Fruit fly (Drosophila melanogaster) whole organism: Measurements from ENCODE around the gene CG43367.

ENCODE experiments used
- CG8478 ChIP-seq: fragments of >200 bp; optimal IDR thresholded peaks from 2 replicates; lab custom pipeline; 2018; ENCODE audit warnings: inconsistent platforms
- Dll ChIP-seq: fragments of >200 bp; optimal IDR thresholded peaks from 2 replicates; lab custom pipeline; 2017
- EcR ChIP-seq, 2 experiments: fragments of >200 bp; optimal IDR thresholded peaks; 2 replicates each; lab custom pipeline; 2017; ENCODE audit warnings: missing biosample characterization in 2 of 2, missing genetic modification characterization in 2 of 2, missing genetic modification reagents in 2 of 2
- pan ChIP-seq: fragments of >200 bp; optimal IDR thresholded peaks from 2 replicates; lab custom pipeline; 2017
- psq ChIP-seq: fragments of >200 bp; optimal IDR thresholded peaks from 2 replicates; lab custom pipeline; 2017
- usp ChIP-seq: fragments of >200 bp; optimal IDR thresholded peaks from 2 replicates; lab custom pipeline; 2017; ENCODE audit warnings: missing biosample characterization, missing genetic modification characterization, mixed read lengths

CG43367 gene

DNA sequence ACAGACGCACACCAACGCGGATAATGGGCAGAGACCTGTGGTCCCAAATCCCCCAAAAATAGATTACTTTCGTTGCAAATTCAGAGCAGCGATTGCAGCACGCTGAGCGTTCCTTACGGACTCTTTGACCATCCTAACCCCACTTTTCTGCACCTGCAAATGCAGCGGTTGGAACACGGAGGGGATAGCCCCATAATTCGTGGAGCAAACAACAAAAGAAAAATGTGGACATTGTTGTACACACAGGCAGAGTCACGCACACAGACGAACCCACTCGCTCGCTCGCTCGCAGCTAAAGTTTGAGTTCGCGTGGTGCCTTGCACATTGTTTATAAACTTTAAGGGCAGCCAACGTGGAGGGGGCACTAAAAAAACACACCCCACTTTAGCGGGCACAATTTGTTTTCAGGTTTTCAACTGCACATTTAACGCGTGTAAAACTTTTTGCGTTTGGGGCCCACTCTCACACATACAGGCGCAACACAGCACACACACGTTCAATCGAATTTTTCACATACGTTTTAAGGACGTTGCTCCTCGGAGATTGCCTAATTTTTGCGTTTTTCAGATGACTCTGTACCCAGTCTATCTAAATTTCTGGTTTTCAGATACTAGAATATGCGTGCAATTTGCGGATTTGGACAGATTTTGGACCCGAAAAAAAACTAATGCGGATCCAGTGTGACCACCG is 60.0 kb downstream of the CG43367 start:
- TF ChIP-seq EcR (GFP tag; optimal IDR thresholded peaks at IDR 0.05; lab: Kevin White, UChicago): no peak
- no peak for TF ChIP-seq psq
- no peak for TF ChIP-seq CG8478 (lab: Kevin White, UChicago)
- TF ChIP-seq usp (GFP tag; lab: Kevin White, UChicago): no peak
- TF ChIP-seq Dll (lab: Kevin White, UChicago): no peak
- TF ChIP-seq pan: no peak

DNA sequence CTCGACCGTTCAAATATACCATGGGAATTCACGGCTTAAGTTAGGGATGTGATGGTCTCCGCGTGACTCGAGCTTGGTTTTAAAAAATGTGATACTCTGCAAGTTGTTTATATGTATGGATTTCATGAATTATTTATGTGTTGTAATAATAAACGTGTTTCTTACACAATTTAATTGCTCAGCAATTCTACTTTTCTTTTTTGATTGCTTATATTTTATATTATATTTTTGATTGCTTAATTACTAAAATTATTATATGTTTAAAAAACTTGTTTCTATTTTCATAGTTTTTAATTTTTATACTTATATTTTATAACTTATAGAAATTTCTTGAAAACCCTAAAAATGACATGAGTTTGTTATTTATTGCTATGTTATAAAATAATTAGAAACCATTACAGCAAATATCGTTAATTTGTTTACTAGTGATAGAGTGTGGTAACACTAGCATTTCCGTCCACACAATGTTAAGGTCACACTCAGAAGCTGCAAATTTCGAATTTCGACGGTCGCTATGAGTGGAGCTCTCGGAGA is 60.6 kb downstream of the CG43367 start, which contains the start of the genes ago and CG1265:
Gene ago (minus strand): TSS at position 6 of the 534 bp plus-strand sequence.
Gene CG1265 (plus strand): TSS at position 476 of the 534 bp plus-strand sequence.
- no peak for TF ChIP-seq psq
- TF ChIP-seq pan: no peak
- no peak for TF ChIP-seq usp (GFP tag; lab: Kevin White, UChicago)
- no peak for TF ChIP-seq CG8478 (lab: Kevin White, UChicago)
- no peak for TF ChIP-seq Dll (lab: Kevin White, UChicago)

DNA sequence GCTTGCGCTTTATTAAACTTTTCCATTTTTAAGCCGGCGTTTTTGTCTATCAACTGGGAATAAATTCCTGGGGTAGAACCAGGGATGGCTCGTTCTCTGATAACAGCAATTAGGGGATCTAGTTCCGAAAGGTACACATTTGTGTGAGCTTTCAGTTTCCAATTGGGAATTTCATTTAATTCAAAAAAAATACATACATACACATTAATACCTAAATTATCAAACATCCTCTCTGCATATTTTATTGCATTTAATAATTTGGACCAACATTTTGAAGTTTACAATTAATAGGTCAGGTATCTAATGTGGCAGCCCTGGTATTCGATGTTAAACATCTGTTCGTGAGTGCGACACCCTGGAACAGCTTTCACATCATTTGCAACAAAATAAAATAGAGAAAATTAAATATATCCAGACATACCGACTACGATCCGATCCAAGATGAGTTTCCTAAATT is 65.3 kb downstream of the CG43367 start, which contains the start of the genes CG15011 and CG1309:
Gene CG15011 (minus strand): TSS at position 51 of the 457 bp plus-strand sequence.
Gene CG1309 (plus strand): TSS at position 329 of the 457 bp plus-strand sequence.
- no peak for TF ChIP-seq EcR (GFP tag; optimal IDR thresholded peaks at IDR 0.05; lab: Kevin White, UChicago)
- TF ChIP-seq pan: no peak
- no peak for TF ChIP-seq usp (GFP tag; lab: Kevin White, UChicago)
- no peak for TF ChIP-seq CG8478 (lab: Kevin White, UChicago)
- no peak for TF ChIP-seq psq
- no peak for TF ChIP-seq Dll (lab: Kevin White, UChicago)

DNA sequence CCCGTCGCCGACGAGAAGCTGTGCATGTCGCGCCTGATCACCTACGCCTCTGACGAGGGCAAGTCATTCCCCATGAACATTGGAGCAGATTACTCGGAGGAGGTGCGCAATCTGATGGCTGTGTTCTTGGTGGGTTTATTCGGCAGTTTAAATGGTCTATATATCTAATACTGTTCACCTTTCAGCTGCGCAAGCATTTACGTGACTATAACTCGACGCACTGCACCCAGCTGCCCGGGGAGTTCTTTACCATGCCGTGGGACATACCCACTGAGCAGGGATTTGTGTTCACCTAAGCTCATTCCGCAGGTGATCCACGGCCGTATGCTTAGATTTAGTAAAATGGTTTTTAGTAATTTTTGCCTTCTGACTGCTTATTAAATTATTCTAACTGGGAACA is 67.4 kb downstream of the CG43367 start:
- TF ChIP-seq pan (no peak), Dll (lab: Kevin White, UChicago) (no peak), CG8478 (lab: Kevin White, UChicago) (no peak)

DNA sequence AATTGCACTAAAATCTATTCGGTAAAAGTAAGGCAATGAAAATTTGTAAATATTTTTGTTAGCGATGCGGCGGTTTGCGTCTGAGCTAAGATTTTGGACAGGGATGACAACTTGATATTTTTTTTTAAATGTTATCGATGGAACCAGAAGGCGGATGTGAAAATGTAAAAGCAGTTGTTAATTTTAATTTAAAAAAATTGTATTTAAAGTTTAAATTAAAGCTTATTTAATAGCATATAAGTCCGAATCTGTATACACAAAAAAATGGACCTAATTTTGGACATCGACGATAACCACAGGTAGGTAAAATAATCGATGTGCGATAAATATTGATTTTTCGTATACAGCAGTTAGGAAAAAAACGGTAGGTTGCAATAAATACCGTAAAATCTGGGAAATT is 68.6 kb downstream of the CG43367 start, which contains the start of the genes CG11586 and VhaM9.7-a:
Gene CG11586 (minus strand): TSS at position 87 of the 400 bp plus-strand sequence.
Gene VhaM9.7-a (plus strand): TSS at position 322 of the 400 bp plus-strand sequence.
- TF ChIP-seq pan: no peak
- no peak for TF ChIP-seq EcR (GFP tag; optimal IDR thresholded peaks at IDR 0.05; lab: Kevin White, UChicago)
- no peak for TF ChIP-seq usp (GFP tag; lab: Kevin White, UChicago)
- no peak for TF ChIP-seq psq
- no peak for TF ChIP-seq CG8478 (lab: Kevin White, UChicago)
- TF ChIP-seq Dll (lab: Kevin White, UChicago): no peak

DNA sequence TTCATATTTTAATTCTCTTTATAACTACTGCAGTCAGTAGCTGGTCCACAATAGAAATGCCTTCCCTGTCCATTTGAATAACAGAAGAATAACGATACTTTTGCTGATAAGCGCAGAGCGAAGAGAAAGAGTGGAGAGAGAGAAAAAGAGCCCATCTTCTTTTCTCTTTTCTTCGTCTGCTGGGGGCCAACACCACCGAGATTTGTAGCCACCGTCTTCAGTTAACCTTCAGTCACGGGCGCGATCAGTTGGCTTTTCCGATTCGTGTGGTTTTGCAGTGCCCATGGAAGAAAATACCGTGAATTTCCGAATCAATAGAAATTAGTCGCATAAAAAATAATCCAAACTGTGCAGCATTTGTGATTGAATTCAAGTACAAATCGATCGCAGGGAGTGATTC is 69.7 kb downstream of the CG43367 start, which contains the start of gene CG1273:
Gene CG1273 (plus strand): TSS at position 218 of the 400 bp plus-strand sequence.
- TF ChIP-seq EcR (GFP tag; optimal IDR thresholded peaks at IDR 0.05; lab: Kevin White, UChicago) (no peak), psq (no peak)

DNA sequence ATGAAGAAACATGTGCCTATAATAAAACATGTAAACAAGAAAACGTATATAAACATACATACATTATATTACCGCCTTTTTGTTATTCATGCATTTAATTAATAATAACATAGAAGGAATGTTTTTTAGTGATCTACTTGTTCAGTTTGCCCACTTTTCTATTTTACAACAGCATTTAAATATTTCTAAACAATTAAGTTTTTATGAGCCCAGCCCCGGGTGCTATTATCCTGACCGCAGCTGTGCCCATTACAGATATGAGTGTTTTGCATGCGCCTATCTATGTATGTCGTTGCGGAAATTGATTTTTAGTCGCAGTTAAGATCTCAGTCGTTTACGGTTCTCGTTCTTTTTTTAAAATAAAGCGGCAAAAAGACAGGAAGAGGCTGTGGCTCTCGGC is 71.2 kb downstream of the CG43367 start:
- no peak for TF ChIP-seq CG8478 (lab: Kevin White, UChicago)
- no peak for TF ChIP-seq Dll (lab: Kevin White, UChicago)
- no peak for TF ChIP-seq pan
- TF ChIP-seq usp (GFP tag; lab: Kevin White, UChicago): no peak
- TF ChIP-seq EcR (GFP tag; optimal IDR thresholded peaks at IDR 0.05; lab: Kevin White, UChicago): no peak
- no peak for TF ChIP-seq psq

DNA sequence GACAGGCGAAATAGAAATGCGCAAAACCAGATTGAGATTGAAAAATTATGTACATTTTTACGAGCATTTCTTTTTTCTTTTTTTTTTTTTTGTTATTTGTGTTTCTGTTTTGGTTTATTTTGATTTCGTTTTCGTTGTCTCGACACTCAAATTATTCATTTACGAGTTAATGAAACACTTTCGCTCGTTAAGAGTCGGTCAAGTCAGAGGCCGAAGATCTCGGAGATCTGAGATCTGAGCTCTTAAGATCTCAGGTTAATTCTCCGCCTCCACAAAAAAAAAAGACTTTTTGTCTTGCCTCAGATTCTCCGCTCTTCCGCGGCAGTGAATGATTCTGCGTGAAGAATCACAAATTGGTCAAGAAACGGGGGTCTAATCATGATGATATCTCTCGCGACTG is 72.0 kb downstream of the CG43367 start:
- TF ChIP-seq psq: no peak
- no peak for TF ChIP-seq CG8478 (lab: Kevin White, UChicago)

DNA sequence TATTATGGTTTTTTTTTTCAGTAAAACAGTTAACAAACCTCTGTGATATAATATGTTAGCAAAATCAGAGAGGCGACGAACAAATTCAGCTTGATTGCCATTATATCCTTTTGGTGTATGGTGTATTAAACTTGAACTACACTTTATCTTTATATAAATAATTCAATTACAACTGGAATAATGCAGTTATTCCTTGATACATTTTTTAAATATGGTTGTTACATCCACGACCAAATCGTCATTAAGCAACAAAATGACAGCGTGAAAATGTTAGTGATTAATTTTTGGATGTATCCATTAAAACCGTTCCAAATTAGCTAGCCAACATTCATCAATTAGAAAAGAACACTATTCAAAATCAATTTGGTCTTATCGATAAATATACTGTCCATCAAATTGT is 73.6 kb downstream of the CG43367 start, which contains the start of gene CG33764:
Gene CG33764 (minus strand): TSS at position 101 of the 400 bp plus-strand sequence.
- TF ChIP-seq Dll (lab: Kevin White, UChicago): no peak
- TF ChIP-seq psq: no peak
- TF ChIP-seq CG8478 (lab: Kevin White, UChicago): no peak
- TF ChIP-seq usp (GFP tag; lab: Kevin White, UChicago): no peak
- no peak for TF ChIP-seq pan
- no peak for TF ChIP-seq EcR (GFP tag; optimal IDR thresholded peaks at IDR 0.05; lab: Kevin White, UChicago)

DNA sequence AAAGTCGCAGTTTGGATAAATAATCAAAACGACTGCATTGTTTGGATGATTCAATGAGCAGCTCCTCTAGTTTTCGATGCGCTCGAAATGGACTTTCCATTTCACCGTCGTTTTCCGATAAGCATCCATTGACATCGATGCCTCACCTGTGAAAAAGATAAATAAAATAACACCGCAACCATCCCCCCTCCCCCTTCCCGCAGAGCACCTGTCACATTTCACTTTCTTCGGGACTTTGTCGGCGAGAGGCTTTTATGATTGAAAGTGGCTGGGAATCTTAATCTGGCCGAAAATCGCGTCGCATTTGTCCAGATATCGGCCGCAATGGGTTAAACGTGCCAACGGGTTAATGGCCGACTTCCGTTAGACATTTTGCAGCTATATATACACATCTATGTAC is 75.4 kb downstream of the CG43367 start:
- TF ChIP-seq Dll (lab: Kevin White, UChicago) (no peak), pan (no peak), CG8478 (lab: Kevin White, UChicago) (no peak), psq (no peak), usp (GFP tag; lab: Kevin White, UChicago) (no peak), EcR (GFP tag; optimal IDR thresholded peaks at IDR 0.05; lab: Kevin White, UChicago) (no peak)

DNA sequence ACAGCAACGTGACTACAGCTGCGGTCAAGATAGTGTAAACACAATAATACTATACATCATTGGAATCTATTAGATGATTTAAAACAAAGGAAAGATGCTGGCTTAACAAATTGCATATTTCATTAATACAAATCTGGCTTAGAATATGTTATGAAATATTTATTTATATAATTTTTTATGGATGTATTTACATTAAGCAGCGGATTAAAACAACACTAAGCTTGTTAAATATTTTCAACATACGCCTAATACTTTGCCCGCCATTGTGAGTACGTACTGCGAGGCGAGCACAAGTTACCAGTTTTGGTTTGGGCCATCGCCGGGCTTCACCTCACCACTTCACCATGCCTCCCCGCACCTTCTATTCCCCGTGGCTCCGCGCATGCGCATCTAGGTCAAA is 76.1 kb downstream of the CG43367 start:
- no peak for TF ChIP-seq EcR (GFP tag; optimal IDR thresholded peaks at IDR 0.05; lab: Kevin White, UChicago)
- no peak for TF ChIP-seq usp (GFP tag; lab: Kevin White, UChicago)
- no peak for TF ChIP-seq CG8478 (lab: Kevin White, UChicago)
- no peak for TF ChIP-seq psq

DNA sequence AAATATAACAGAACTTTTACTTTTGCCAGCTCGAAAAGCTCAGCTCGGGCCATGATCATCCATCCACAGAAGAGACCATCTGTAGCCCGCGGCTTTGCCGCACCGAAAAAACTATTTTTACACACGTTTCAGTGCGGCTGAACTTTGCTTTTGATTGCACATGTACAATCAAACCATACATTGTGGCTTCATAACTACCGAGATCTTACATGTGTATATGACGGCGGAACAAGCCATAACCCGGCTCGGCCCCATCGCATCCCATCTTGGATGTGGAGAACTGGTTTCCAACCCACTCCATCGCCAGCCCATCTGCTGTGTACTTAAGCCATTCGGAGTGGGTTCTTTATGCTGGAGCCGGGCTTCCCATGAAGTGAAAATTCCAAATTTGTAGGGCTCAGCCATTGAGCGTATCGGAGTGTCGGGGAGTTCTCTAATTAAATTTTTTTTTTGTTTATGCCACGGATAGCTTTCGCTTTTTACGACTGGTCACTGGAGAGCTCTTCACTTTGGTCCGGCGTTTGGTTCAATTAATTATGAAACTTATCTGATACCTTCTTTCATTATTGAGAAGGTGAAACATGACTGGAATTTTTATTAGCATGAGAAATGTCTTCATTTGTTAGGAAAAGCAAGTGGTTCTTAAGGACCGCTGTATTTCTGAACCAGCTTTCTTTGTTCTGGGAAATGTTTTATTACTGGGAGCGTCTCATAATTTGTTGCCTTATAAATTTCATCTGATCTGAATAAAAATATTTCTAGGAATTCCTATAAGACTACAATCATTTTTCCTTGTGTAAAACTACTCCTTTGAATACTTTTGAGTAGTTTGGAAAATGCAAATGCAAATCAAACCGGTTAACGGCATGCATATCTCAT is 77.4 kb downstream of the CG43367 start:
- TF ChIP-seq psq (no peak), Dll (lab: Kevin White, UChicago) (no peak), pan (no peak), EcR (GFP tag; optimal IDR thresholded peaks at IDR 0.05; lab: Kevin White, UChicago) (no peak), usp (GFP tag; lab: Kevin White, UChicago) (no peak), CG8478 (lab: Kevin White, UChicago) (no peak)
